Worm (Caenorhabditis elegans) whole organism, mixed stage, embryonic: ENCODE measurements around the gene pat-12.

Source experiments
- M03D4.4 ChIP-seq: sonication (generic microtip); optimal IDR thresholded peaks from 2 replicates; lab custom pipeline; 2017; ENCODE audit warnings: mild to moderate bottlenecking, missing genetic modification characterization, missing compliant biosample characterization
- bed-3 ChIP-seq: fragments of 200-800 bp; sonication (Bioruptor generic); optimal IDR thresholded peaks from 3 replicates; lab custom pipeline; 2018; ENCODE audit warnings: mild to moderate bottlenecking, missing genetic modification characterization, moderate library complexity, missing compliant biosample characterization
- blmp-1 ChIP-seq: fragments of 150-350 bp; optimal IDR thresholded peaks from 2 replicates; lab custom pipeline; 2014; ENCODE audit warnings: missing biosample characterization, missing genetic modification characterization
- ceh-43 ChIP-seq: fragments of 200-800 bp; sonication (Bioruptor generic); optimal IDR thresholded peaks from 2 replicates; lab custom pipeline; 2018; ENCODE audit warnings: mild to moderate bottlenecking, missing genetic modification characterization, moderate library complexity, missing compliant biosample characterization
- ceh-83 ChIP-seq: fragments of 200-800 bp; sonication (Bioruptor generic); optimal IDR thresholded peaks from 2 replicates; lab custom pipeline; 2018; ENCODE audit warnings: mild to moderate bottlenecking, missing genetic modification characterization, missing compliant biosample characterization
- ces-1 ChIP-seq: fragments of 150-350 bp; optimal IDR thresholded peaks from 2 replicates; lab custom pipeline; 2014; ENCODE audit warnings: missing biosample characterization, missing genetic modification reagents, missing genetic modification characterization
- cnd-1 ChIP-seq: fragments of 200-800 bp; sonication (Bioruptor generic); optimal IDR thresholded peaks from 2 replicates; lab custom pipeline; 2018; ENCODE audit warnings: mild to moderate bottlenecking, missing genetic modification characterization, missing compliant biosample characterization
- drap-1 ChIP-seq: fragments of 200-800 bp; sonication (Bioruptor generic); optimal IDR thresholded peaks from 3 replicates; lab custom pipeline; 2018; ENCODE audit warnings: mild to moderate bottlenecking, missing genetic modification characterization, missing compliant biosample characterization
- elt-1 ChIP-seq: sonication (generic microtip); optimal IDR thresholded peaks from 2 replicates; lab custom pipeline; 2017; ENCODE audit warnings: missing genetic modification characterization, mild to moderate bottlenecking, missing compliant biosample characterization, antibody characterized with exemption, moderate library complexity, borderline replicate concordance; ENCODE audit not compliant: insufficient read depth
- elt-3 ChIP-seq: fragments of 150-350 bp; optimal IDR thresholded peaks from 2 replicates; lab custom pipeline; 2014; ENCODE audit warnings: missing biosample characterization, missing genetic modification characterization
- flh-1 ChIP-seq: fragments of 200-800 bp; sonication (Bioruptor generic); optimal IDR thresholded peaks from 2 replicates; lab custom pipeline; 2018; ENCODE audit warnings: mild to moderate bottlenecking, missing genetic modification characterization, moderate library complexity, missing compliant biosample characterization
- ham-2 ChIP-seq: fragments of 200-800 bp; sonication (Bioruptor generic); optimal IDR thresholded peaks from 2 replicates; lab custom pipeline; 2018; ENCODE audit warnings: mild to moderate bottlenecking, missing genetic modification characterization, missing compliant biosample characterization
- hlh-1 ChIP-seq: fragments of 150-350 bp; optimal IDR thresholded peaks from 2 replicates; lab custom pipeline; 2014; ENCODE audit warnings: missing biosample characterization, missing genetic modification reagents, missing genetic modification characterization
- lin-13 ChIP-seq: fragments of 150-350 bp; optimal IDR thresholded peaks from 2 replicates; lab custom pipeline; 2014; ENCODE audit warnings: missing biosample characterization, missing genetic modification characterization
- lin-32 ChIP-seq: fragments of 200-800 bp; sonication (Bioruptor generic); optimal IDR thresholded peaks from 2 replicates; lab custom pipeline; 2018; ENCODE audit warnings: mild to moderate bottlenecking, missing genetic modification characterization, missing compliant biosample characterization
- lsy-2 ChIP-seq: fragments of 150-350 bp; optimal IDR thresholded peaks from 2 replicates; lab custom pipeline; 2014; ENCODE audit warnings: missing biosample characterization, missing genetic modification characterization
- mep-1 ChIP-seq: fragments of 150-350 bp; optimal IDR thresholded peaks from 2 replicates; lab custom pipeline; 2017; ENCODE audit warnings: missing biosample characterization, missing genetic modification reagents, missing genetic modification characterization, inconsistent platforms
- mls-2 ChIP-seq: sonication (generic microtip); optimal IDR thresholded peaks from 2 replicates; lab custom pipeline; 2016; ENCODE audit warnings: mild to moderate bottlenecking, missing genetic modification characterization, moderate library complexity, missing compliant biosample characterization
- nhr-12 ChIP-seq: fragments of 150-350 bp; optimal IDR thresholded peaks from 2 replicates; lab custom pipeline; 2014; ENCODE audit warnings: missing biosample characterization, missing genetic modification characterization
- nhr-2 ChIP-seq: fragments of 150-350 bp; optimal IDR thresholded peaks from 2 replicates; lab custom pipeline; 2014; ENCODE audit warnings: missing biosample characterization, missing genetic modification characterization
- nhr-237 ChIP-seq: fragments of 150-350 bp; optimal IDR thresholded peaks from 2 replicates; lab custom pipeline; 2014; ENCODE audit warnings: missing biosample characterization, missing genetic modification characterization
- nhr-28 ChIP-seq: fragments of 150-350 bp; optimal IDR thresholded peaks from 2 replicates; lab custom pipeline; 2014; ENCODE audit warnings: missing biosample characterization, missing genetic modification characterization
- nhr-76 ChIP-seq: sonication (generic microtip); optimal IDR thresholded peaks from 2 replicates; lab custom pipeline; 2017; ENCODE audit warnings: missing biosample characterization, missing genetic modification characterization
- pha-4 ChIP-seq: fragments of 150-350 bp; optimal IDR thresholded peaks from 2 replicates; lab custom pipeline; 2018; ENCODE audit warnings: missing biosample characterization, missing genetic modification reagents, missing genetic modification characterization
- sem-2 ChIP-seq: fragments of 200-800 bp; sonication (Bioruptor generic); optimal IDR thresholded peaks from 2 replicates; lab custom pipeline; 2018; ENCODE audit warnings: mild to moderate bottlenecking, missing genetic modification characterization, missing compliant biosample characterization
- snpc-4 ChIP-seq: fragments of 150-350 bp; optimal IDR thresholded peaks from 2 replicates; lab custom pipeline; 2014; ENCODE audit warnings: missing biosample characterization, missing genetic modification characterization
- sptf-1 ChIP-seq: sonication (generic microtip); optimal IDR thresholded peaks from 2 replicates; lab custom pipeline; 2017; ENCODE audit warnings: mild to moderate bottlenecking, missing genetic modification characterization, moderate library complexity, missing compliant biosample characterization
- tbx-8 ChIP-seq: fragments of 200-800 bp; sonication (Bioruptor generic); optimal IDR thresholded peaks from 2 replicates; lab custom pipeline; 2018; ENCODE audit warnings: mild to moderate bottlenecking, missing genetic modification characterization, moderate library complexity, missing compliant biosample characterization
- unc-120 ChIP-seq: sonication (generic microtip); optimal IDR thresholded peaks from 2 replicates; lab custom pipeline; 2017; ENCODE audit warnings: missing genetic modification characterization, missing compliant biosample characterization; ENCODE audit not compliant: poor library complexity, severe bottlenecking
- zip-8 ChIP-seq: fragments of 150-350 bp; optimal IDR thresholded peaks from 2 replicates; lab custom pipeline; 2014; ENCODE audit warnings: missing biosample characterization, missing genetic modification characterization
- ztf-11 ChIP-seq: fragments of 150-350 bp; optimal IDR thresholded peaks from 2 replicates; lab custom pipeline; 2014; ENCODE audit warnings: missing biosample characterization, missing genetic modification characterization

pat-12 gene

ce11 chrIII:724819-725218 lies 27.4 kb downstream of the pat-12 start, which contains the start of gene flp-24:
Gene flp-24, plus strand, starts transcription at chrIII:725119.
- no peak for TF ChIP-seq ztf-11
- no peak for TF ChIP-seq nhr-28 (tag; lab: Kevin White, UChicago)
- TF ChIP-seq drap-1 (GFP tag; lab: Kevin White, UChicago), result no peak
- no peak for TF ChIP-seq nhr-76 (tag; lab: Kevin White, UChicago)
- no peak for TF ChIP-seq ceh-43
- no peak for TF ChIP-seq sem-2
- no peak for TF ChIP-seq lin-32 (GFP tag; lab: Kevin White, UChicago)
- no peak for TF ChIP-seq lin-13 (tag; lab: Kevin White, UChicago)
- TF ChIP-seq tbx-8 (GFP tag; lab: Kevin White, UChicago), result no peak
- no peak for TF ChIP-seq blmp-1
- TF ChIP-seq ces-1 (GFP tag; lab: Kevin White, UChicago), result no peak
- TF ChIP-seq mep-1 (tag; lab: Kevin White, UChicago), result no peak
- no peak for TF ChIP-seq snpc-4
- no peak for TF ChIP-seq lsy-2 (tag; lab: Kevin White, UChicago)
- TF ChIP-seq M03D4.4 (tag; lab: Kevin White, UChicago), result no peak
- TF ChIP-seq hlh-1, result no peak
- no peak for TF ChIP-seq unc-120 (tag; lab: Kevin White, UChicago)
- TF ChIP-seq cnd-1 (tag; lab: Kevin White, UChicago), result no peak
- no peak for TF ChIP-seq zip-8 (tag; lab: Kevin White, UChicago)

ce11 chrIII:710042-710441 lies 42.2 kb downstream of the pat-12 start:
- TF ChIP-seq lsy-2 (tag; lab: Kevin White, UChicago) (no peak), pha-4 (tag; lab: Kevin White, UChicago) (peak; percentile 77)

- TF ChIP-seq ceh-83 (GFP tag; lab: Kevin White, UChicago) (no peak), cnd-1 (tag; lab: Kevin White, UChicago) (peak; percentile 29), M03D4.4 (tag; lab: Kevin White, UChicago) (no peak), elt-1 (tag; lab: Kevin White, UChicago) (no peak), bed-3 (GFP tag; lab: Kevin White, UChicago) (no peak), zip-8 (tag; lab: Kevin White, UChicago) (no peak), nhr-28 (tag; lab: Kevin White, UChicago) (no peak)
These were observed 53.4 kb downstream of the pat-12 start for ce11 chrIII:698814-699213.

- TF ChIP-seq snpc-4 (no peak), lin-32 (GFP tag; lab: Kevin White, UChicago) (no peak), bed-3 (GFP tag; lab: Kevin White, UChicago) (no peak), ztf-11 (no peak), flh-1 (GFP tag; lab: Kevin White, UChicago) (no peak), ces-1 (GFP tag; lab: Kevin White, UChicago) (no peak), mep-1 (tag; lab: Kevin White, UChicago) (no peak), unc-120 (tag; lab: Kevin White, UChicago) (no peak), nhr-12 (no peak), elt-3 (no peak), lsy-2 (tag; lab: Kevin White, UChicago) (no peak), nhr-28 (tag; lab: Kevin White, UChicago) (no peak), nhr-2 (tag; lab: Kevin White, UChicago) (no peak), drap-1 (GFP tag; lab: Kevin White, UChicago) (no peak), hlh-1 (no peak), ham-2 (GFP tag; lab: Kevin White, UChicago) (no peak), pha-4 (tag; lab: Kevin White, UChicago) (no peak), tbx-8 (GFP tag; lab: Kevin White, UChicago) (no peak), blmp-1 (no peak)
These were observed 55.9 kb downstream of the pat-12 start, which contains the start of gene sel-15 for ce11 chrIII:696372-696771. Gene sel-15, minus strand, starts transcription at chrIII:696472.

ce11 chrIII:691933-692332 lies 60.3 kb downstream of the pat-12 start, which contains the start of gene W02B3.7:
Gene W02B3.7, minus strand, starts transcription at chrIII:692033.
- no peak for TF ChIP-seq unc-120 (tag; lab: Kevin White, UChicago)
- no peak for TF ChIP-seq mls-2
- no peak for TF ChIP-seq mep-1 (tag; lab: Kevin White, UChicago)
- TF ChIP-seq nhr-237 (tag; lab: Kevin White, UChicago), result no peak
- TF ChIP-seq lin-32 (GFP tag; lab: Kevin White, UChicago), result no peak
- TF ChIP-seq tbx-8 (GFP tag; lab: Kevin White, UChicago), result no peak
- no peak for TF ChIP-seq hlh-1
- TF ChIP-seq sem-2, result no peak
- TF ChIP-seq sptf-1 (tag; lab: Kevin White, UChicago), result no peak
- TF ChIP-seq lsy-2 (tag; lab: Kevin White, UChicago), result no peak
- TF ChIP-seq ztf-11, result no peak
